Fruit fly (Drosophila melanogaster): ENCODE results near the gene CG42587.
"Not testable (repeated sequence)": the region's sequence is repeated elsewhere in the genome, so short reads cannot be mapped to it uniquely, and the experiment has no call there.

The CG42587 gene

DNA sequence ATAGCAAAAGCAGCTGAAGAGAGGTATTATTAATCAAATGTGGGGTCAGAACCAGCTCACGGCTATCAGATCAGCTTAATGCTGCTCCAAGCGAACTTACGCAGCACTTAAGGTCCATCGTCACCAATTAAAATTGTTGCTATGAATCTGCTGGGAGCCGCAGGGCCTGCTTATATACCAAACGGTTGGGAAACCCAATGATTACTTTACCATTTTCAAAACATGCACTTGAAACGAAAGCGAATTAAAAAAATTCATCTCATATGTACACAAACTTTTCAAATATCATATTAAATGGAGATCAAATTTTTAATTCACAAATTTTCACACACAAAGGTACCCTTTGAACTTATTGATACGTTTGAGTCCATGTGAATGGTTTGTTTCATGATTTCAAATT lies at the start of gene CG42587:
TSS of gene CG42587 (minus strand) at position 143 of the 400 bp plus-strand sequence.
- TF ChIP-seq psq (optimal IDR thresholded peaks at IDR 0.05), result no peak
- TF ChIP-seq EcR (GFP tag; optimal IDR thresholded peaks at IDR 0.05), result no peak
- no peak for TF ChIP-seq Dll (optimal IDR thresholded peaks at IDR 0.05)
- TF ChIP-seq usp (GFP tag; optimal IDR thresholded peaks at IDR 0.05), result no peak

dm6 chr2L:14784498-14784897 lies 39.5 kb upstream of the CG42587 start, which contains the start of gene CG18636:
Gene CG18636 (minus strand): TSS chr2L:14784598.
- no peak for TF ChIP-seq CG8478 (optimal IDR thresholded peaks at IDR 0.05)
- TF ChIP-seq EcR (GFP tag; optimal IDR thresholded peaks at IDR 0.05), result no peak
- TF ChIP-seq usp (GFP tag; optimal IDR thresholded peaks at IDR 0.05), result no peak

DNA sequence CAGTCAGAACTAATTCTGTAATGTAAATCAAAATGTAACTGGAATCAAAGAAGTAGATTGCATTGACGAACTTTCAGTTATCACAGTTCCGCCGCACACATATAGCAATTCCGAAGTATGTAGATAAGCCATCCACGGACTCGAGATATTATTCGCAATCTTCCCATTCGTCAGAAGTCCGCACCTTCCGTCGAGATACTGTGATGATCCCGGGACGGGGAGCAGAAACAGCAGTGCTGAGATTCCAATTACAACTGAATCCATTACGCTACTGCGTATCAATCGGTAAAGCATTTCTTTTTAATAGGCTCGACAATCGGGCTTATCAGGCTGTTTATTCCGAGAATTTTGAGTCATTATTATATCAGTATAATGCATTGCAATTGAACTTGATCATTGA lies 29.7 kb upstream of the CG42587 start, which contains the start of gene CG4650:
TSS of gene CG4650 (minus strand) at position 269 of the 400 bp plus-strand sequence.
- no peak for TF ChIP-seq CG8478 (optimal IDR thresholded peaks at IDR 0.05)

dm6 chr2L:14765608-14766007 lies 20.6 kb upstream of the CG42587 start, which contains the start of gene CG4701:
Gene CG4701 (plus strand): TSS chr2L:14765908.
- TF ChIP-seq Dll (optimal IDR thresholded peaks at IDR 0.05) (no peak), EcR (GFP tag; optimal IDR thresholded peaks at IDR 0.05) (no peak), usp (GFP tag; optimal IDR thresholded peaks at IDR 0.05) (no peak), pan (optimal IDR thresholded peaks at IDR 0.05) (no peak), CG8478 (optimal IDR thresholded peaks at IDR 0.05) (no peak), psq (optimal IDR thresholded peaks at IDR 0.05) (no peak)

DNA sequence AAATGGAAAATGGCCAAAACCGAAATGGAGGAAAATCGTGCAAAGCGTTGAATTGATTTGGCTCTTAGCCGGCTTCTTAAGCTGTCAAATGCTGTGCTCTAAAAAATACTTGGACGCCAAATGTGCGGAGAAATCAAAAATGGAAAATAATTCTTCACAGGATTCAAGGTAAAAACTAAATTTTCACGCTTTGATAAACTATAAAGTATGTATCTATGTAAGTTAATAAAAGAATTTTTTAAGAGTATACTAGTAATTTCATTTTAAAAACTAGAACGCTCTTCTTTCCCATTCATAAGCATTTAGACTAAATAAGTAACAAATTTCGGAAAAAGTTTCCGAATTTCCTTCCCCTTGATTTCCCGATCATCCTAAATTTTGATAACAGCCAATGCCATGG lies 17.5 kb upstream of the CG42587 start, which contains the start of gene CSN1a:
TSS of gene CSN1a (plus strand) at position 301 of the 400 bp plus-strand sequence.
- TF ChIP-seq pan (optimal IDR thresholded peaks at IDR 0.05) (no peak), CG8478 (optimal IDR thresholded peaks at IDR 0.05) (no peak), Dll (optimal IDR thresholded peaks at IDR 0.05) (no peak)

DNA sequence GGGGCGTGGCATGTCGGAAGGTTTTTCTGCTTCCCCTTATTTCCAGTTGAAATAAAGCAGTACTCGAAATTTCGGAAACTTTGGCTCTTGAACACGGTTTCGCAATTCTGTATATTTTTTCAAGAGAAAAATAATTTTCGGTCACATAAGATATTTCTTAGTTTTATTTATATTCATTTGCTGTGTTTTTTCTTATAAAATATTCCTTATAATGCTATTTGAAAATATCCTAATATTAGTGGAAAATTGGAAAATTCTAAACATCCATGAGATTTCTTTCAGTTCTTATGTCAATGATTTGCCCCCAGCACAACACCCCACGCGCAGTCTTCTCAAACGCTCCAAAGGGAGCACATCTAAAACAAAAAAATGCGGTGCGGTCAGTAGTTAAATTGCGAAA lies 15.5 kb upstream of the CG42587 start, which contains the start of gene CG4691:
TSS of gene CG4691 (plus strand) at position 301 of the 400 bp plus-strand sequence.
- TF ChIP-seq usp (GFP tag; optimal IDR thresholded peaks at IDR 0.05) (no peak), psq (optimal IDR thresholded peaks at IDR 0.05) (no peak), Dll (optimal IDR thresholded peaks at IDR 0.05) (no peak), pan (optimal IDR thresholded peaks at IDR 0.05) (no peak), EcR (GFP tag; optimal IDR thresholded peaks at IDR 0.05) (no peak), CG8478 (optimal IDR thresholded peaks at IDR 0.05) (no peak)

DNA sequence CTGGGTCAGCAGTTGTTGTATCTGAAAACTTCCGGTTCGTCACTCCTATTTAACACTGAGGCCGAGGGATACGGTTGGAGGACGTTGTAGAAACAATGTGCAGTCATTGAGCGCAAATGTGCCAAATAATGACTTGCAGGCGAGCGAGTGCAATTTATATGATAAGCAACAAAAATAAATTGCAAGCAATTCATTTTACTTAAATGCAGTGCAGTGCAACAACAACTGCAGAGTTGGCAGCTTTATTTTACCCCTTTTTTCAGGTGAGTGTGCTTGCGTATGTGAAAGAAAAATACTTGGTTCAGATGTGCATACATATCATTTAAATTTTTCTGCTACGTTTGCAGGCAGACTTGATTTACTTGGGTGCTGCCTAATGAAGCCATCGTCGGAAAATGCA lies 1.1 kb upstream of the CG42587 start:
- no peak for TF ChIP-seq usp (GFP tag; optimal IDR thresholded peaks at IDR 0.05)
- TF ChIP-seq pan (optimal IDR thresholded peaks at IDR 0.05), result no peak
- TF ChIP-seq EcR (GFP tag; optimal IDR thresholded peaks at IDR 0.05), result no peak
- TF ChIP-seq Dll (optimal IDR thresholded peaks at IDR 0.05), result no peak
- no peak for TF ChIP-seq psq (optimal IDR thresholded peaks at IDR 0.05)
- TF ChIP-seq CG8478 (optimal IDR thresholded peaks at IDR 0.05), result no peak

DNA sequence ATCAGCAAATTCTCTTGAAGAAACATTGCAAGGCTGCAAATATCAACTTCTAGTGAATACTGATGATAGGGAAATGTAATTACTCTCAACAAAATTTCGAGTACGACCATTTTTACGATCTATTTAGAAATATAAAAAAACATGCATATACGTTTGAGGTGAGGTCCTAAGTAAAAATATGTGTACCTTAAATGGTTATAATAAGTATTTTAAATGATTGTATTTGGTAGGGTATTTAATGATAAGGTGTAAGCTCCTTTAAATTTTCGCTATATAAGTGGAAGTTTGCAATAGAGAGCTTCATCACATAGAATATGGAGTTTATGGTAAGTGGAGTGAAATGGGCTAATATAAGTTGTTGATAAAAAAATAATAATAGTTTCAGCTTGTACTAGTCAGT lies 889 bp downstream of the CG42587 start, which contains the start of gene CG42681:
TSS of gene CG42681 (plus strand) at position 301 of the 400 bp plus-strand sequence.
- TF ChIP-seq psq (optimal IDR thresholded peaks at IDR 0.05) (no peak), usp (GFP tag; optimal IDR thresholded peaks at IDR 0.05) (no peak), CG8478 (optimal IDR thresholded peaks at IDR 0.05) (no peak), EcR (GFP tag; optimal IDR thresholded peaks at IDR 0.05) (no peak), Dll (optimal IDR thresholded peaks at IDR 0.05) (no peak), pan (optimal IDR thresholded peaks at IDR 0.05) (no peak)

- TF ChIP-seq EcR (GFP tag; optimal IDR thresholded peaks at IDR 0.05) (no peak), usp (GFP tag; optimal IDR thresholded peaks at IDR 0.05) (no peak), CG8478 (optimal IDR thresholded peaks at IDR 0.05) (no peak), psq (optimal IDR thresholded peaks at IDR 0.05) (no peak), Dll (optimal IDR thresholded peaks at IDR 0.05) (no peak), pan (optimal IDR thresholded peaks at IDR 0.05) (no peak)
These were observed 1.7 kb downstream of the CG42587 start for dm6 chr2L:14743337-14743736.

- TF ChIP-seq Dll, pan, CG8478 (optimal IDR thresholded peaks at IDR 0.05): not testable (repeated sequence)
These were observed 2.1 kb downstream of the CG42587 start, which contains the start of gene CG34166 for dm6 chr2L:14742893-14743292. Gene CG34166 (plus strand): TSS chr2L:14743193.

DNA sequence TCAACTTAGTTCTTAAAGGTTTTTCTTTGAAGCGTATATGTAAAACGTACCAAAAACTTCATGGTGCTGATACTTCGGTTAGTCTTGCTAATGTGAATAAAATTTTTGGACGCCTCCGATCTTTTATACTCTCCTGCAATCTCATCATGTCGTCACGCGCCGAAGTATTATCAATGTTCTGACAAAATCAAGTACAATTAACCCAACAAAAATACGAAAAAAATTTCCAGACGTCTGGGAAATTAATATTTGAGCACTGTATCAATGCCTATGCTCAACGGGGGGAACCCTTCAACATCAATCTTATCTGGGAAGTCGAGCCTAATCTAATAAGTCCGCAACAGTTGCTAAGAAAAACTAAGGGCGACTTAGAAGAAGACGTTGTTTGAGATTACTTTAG lies 3.3 kb downstream of the CG42587 start, which contains the start of gene CG42586:
TSS of gene CG42586 (minus strand) at position 101 of the 400 bp plus-strand sequence.
- not testable (repeated sequence) for TF ChIP-seq psq, CG8478, Dll (optimal IDR thresholded peaks at IDR 0.05)

- not testable (repeated sequence) for TF ChIP-seq Dll (optimal IDR thresholded peaks at IDR 0.05); psq (optimal IDR thresholded peaks at IDR 0.05); usp (GFP tag; optimal IDR thresholded peaks at IDR 0.05)
These were observed 5.4 kb downstream of the CG42587 start, which contains the start of gene CG42585 for dm6 chr2L:14739614-14740013. Gene CG42585 (plus strand): TSS chr2L:14739914.

dm6 chr2L:14737669-14738068 lies 7.3 kb downstream of the CG42587 start, which contains the start of gene CG31775:
Gene CG31775 (minus strand): TSS chr2L:14737769.
- TF ChIP-seq Dll, pan, CG8478 (optimal IDR thresholded peaks at IDR 0.05): not testable (repeated sequence)

Measured in whole organism.